Fruit fly (Drosophila melanogaster) whole organism, embryonic: ENCODE results near the gene pygo.

Source experiments
- Atf3 ChIP-seq: fragments of 200-800 bp; sonication (Bioruptor generic); optimal IDR thresholded peaks from 3 replicates; lab custom pipeline; 2016; ENCODE audit warnings: missing biosample characterization, missing genetic modification characterization
- BEAF-32 ChIP-seq: fragments of 200-800 bp; sonication (Bioruptor generic); optimal IDR thresholded peaks from 3 replicates; lab custom pipeline; 2017; ENCODE audit warnings: missing biosample characterization, missing genetic modification characterization, mild to moderate bottlenecking, moderate library complexity, missing genetic modification reagents
- CG12219 ChIP-seq: fragments of 200-800 bp; sonication (Bioruptor generic); optimal IDR thresholded peaks from 3 replicates; lab custom pipeline; 2018; ENCODE audit warnings: missing biosample characterization, mild to moderate bottlenecking, missing genetic modification characterization
- CG1233 ChIP-seq: fragments of 200-800 bp; sonication (Bioruptor generic); optimal IDR thresholded peaks from 4 replicates; lab custom pipeline; 2018; ENCODE audit warnings: missing biosample characterization, mild to moderate bottlenecking, missing genetic modification characterization
- CG13287 ChIP-seq: fragments of 200-800 bp; sonication (Bioruptor generic); IDR thresholded peaks from 2 replicates; pipeline ENCODE4 v1.3.6; 2022; ENCODE audit warnings: missing biosample characterization, missing genetic modification characterization; ENCODE audit not compliant: partially characterized antibody
- CG15479 ChIP-seq: fragments of 200-800 bp; sonication (Bioruptor generic); optimal IDR thresholded peaks from 3 replicates; lab custom pipeline; 2019; ENCODE audit warnings: missing biosample characterization, mild to moderate bottlenecking, missing genetic modification characterization, moderate library complexity
- CG17359 ChIP-seq: fragments of 200-800 bp; sonication (Bioruptor generic); optimal IDR thresholded peaks from 3 replicates; lab custom pipeline; 2018; ENCODE audit warnings: missing biosample characterization, mild to moderate bottlenecking, missing genetic modification characterization, moderate library complexity
- CG17361 ChIP-seq: fragments of 200-800 bp; sonication (Bioruptor generic); IDR thresholded peaks from 3 replicates; pipeline ENCODE4 v1.3.6; 2022; ENCODE audit warnings: missing biosample characterization, missing genetic modification characterization
- CG17912 ChIP-seq: fragments of 200-800 bp; sonication (Bioruptor generic); optimal IDR thresholded peaks from 2 replicates; lab custom pipeline; 2018; ENCODE audit warnings: missing biosample characterization, mild to moderate bottlenecking, missing genetic modification characterization
- CG18476 ChIP-seq: fragments of 200-800 bp; sonication (Bioruptor generic); optimal IDR thresholded peaks from 2 replicates; lab custom pipeline; 2016; ENCODE audit warnings: missing biosample characterization, mild to moderate bottlenecking, missing genetic modification characterization
- CG2712 ChIP-seq: fragments of 200-800 bp; optimal IDR thresholded peaks from 3 replicates; lab custom pipeline; 2019; ENCODE audit warnings: missing biosample characterization, mild to moderate bottlenecking, missing genetic modification characterization, moderate library complexity
- CG31441 ChIP-seq: fragments of 200-800 bp; sonication (Bioruptor generic); IDR thresholded peaks from 2 replicates; pipeline ENCODE4 v1.3.6; 2022; ENCODE audit warnings: missing biosample characterization, missing genetic modification characterization
- CG33557 ChIP-seq: fragments of 200-800 bp; sonication (Bioruptor generic); optimal IDR thresholded peaks from 2 replicates; lab custom pipeline; 2019; ENCODE audit warnings: missing biosample characterization, mild to moderate bottlenecking, missing genetic modification characterization, moderate library complexity
- CG3407 ChIP-seq: fragments of 200-800 bp; sonication (Bioruptor generic); optimal IDR thresholded peaks from 2 replicates; lab custom pipeline; 2018; ENCODE audit warnings: missing biosample characterization, mild to moderate bottlenecking, missing genetic modification characterization
- CG4707 ChIP-seq: fragments of 200-800 bp; sonication (Bioruptor generic); optimal IDR thresholded peaks from 2 replicates; lab custom pipeline; 2018; ENCODE audit warnings: missing biosample characterization, mild to moderate bottlenecking, missing genetic modification characterization, moderate library complexity
- CG4820 ChIP-seq: fragments of 200-800 bp; sonication (Bioruptor generic); optimal IDR thresholded peaks from 3 replicates; lab custom pipeline; 2016; ENCODE audit warnings: missing biosample characterization, missing genetic modification characterization
- CG6175 ChIP-seq: fragments of 200-800 bp; sonication (Bioruptor generic); IDR thresholded peaks from 3 replicates; pipeline ENCODE4 v1.3.6; 2022; ENCODE audit warnings: missing biosample characterization, missing genetic modification characterization
- CG6689 ChIP-seq: fragments of 200-800 bp; sonication (Bioruptor generic); IDR thresholded peaks from 2 replicates; pipeline ENCODE4 v1.3.6; 2022; ENCODE audit warnings: missing biosample characterization, missing genetic modification characterization
- CG7271 ChIP-seq: fragments of 200-800 bp; sonication (Bioruptor generic); optimal IDR thresholded peaks from 2 replicates; lab custom pipeline; 2018; ENCODE audit warnings: missing biosample characterization, mild to moderate bottlenecking, missing genetic modification characterization, moderate library complexity
- CG8281 ChIP-seq: fragments of 200-800 bp; sonication (Bioruptor generic); optimal IDR thresholded peaks from 2 replicates; lab custom pipeline; 2018; ENCODE audit warnings: missing biosample characterization, mild to moderate bottlenecking, missing genetic modification characterization, moderate library complexity
- D19A ChIP-seq: fragments of 200-800 bp; optimal IDR thresholded peaks from 3 replicates; lab custom pipeline; 2019; ENCODE audit warnings: missing biosample characterization, mild to moderate bottlenecking, missing genetic modification characterization, moderate library complexity
- Doc3 ChIP-seq: fragments of 200-800 bp; sonication (Bioruptor generic); IDR thresholded peaks from 3 replicates; pipeline ENCODE4 v1.3.6; 2022; ENCODE audit warnings: missing biosample characterization, missing genetic modification characterization; ENCODE audit not compliant: partially characterized antibody
- Fer2 ChIP-seq: fragments of 200-800 bp; sonication (Bioruptor generic); optimal IDR thresholded peaks from 2 replicates; lab custom pipeline; 2018; ENCODE audit warnings: missing biosample characterization, mild to moderate bottlenecking, missing genetic modification characterization, moderate library complexity
- Hr39 ChIP-seq: fragments of >200 bp; optimal IDR thresholded peaks from 2 replicates; lab custom pipeline; 2017
- NC2β ChIP-seq: fragments of 200-800 bp; sonication (Bioruptor generic); optimal IDR thresholded peaks from 2 replicates; lab custom pipeline; 2016; ENCODE audit warnings: missing biosample characterization, missing genetic modification characterization
- Sin3A ChIP-seq: fragments of >200 bp; optimal IDR thresholded peaks from 2 replicates; lab custom pipeline; 2018
- Stat92E ChIP-seq, 3 experiments: fragments of >200 bp in 2 of 3; fragments of 200-800 bp in 1 of 3; sonication (Bioruptor generic) in 1 of 3; optimal IDR thresholded peaks; 2 replicates each; lab custom pipeline; 2017 to 2019; ENCODE audit warnings: missing biosample characterization in 3 of 3, missing genetic modification characterization in 3 of 3, mild to moderate bottlenecking in 1 of 3, moderate library complexity in 1 of 3
- Tbp ChIP-seq: fragments of >200 bp; optimal IDR thresholded peaks from 2 replicates; lab custom pipeline; 2018; ENCODE audit warnings: missing biosample characterization, missing genetic modification characterization
- ase ChIP-seq: fragments of 200-800 bp; sonication (Bioruptor generic); IDR thresholded peaks from 3 replicates; pipeline ENCODE4 v1.3.6; 2022; ENCODE audit warnings: missing biosample characterization, missing genetic modification characterization
- bcd ChIP-seq: fragments of 200-800 bp; sonication (Bioruptor generic); optimal IDR thresholded peaks from 2 replicates; lab custom pipeline; 2017; ENCODE audit warnings: missing biosample characterization, mild to moderate bottlenecking, missing genetic modification characterization
- ci ChIP-seq: fragments of 200-800 bp; sonication (Bioruptor generic); IDR thresholded peaks from 3 replicates; pipeline ENCODE4 v1.3.6; 2022; ENCODE audit warnings: missing biosample characterization, missing genetic modification characterization
- dm ChIP-seq: fragments of 200-800 bp; sonication (Bioruptor generic); optimal IDR thresholded peaks from 3 replicates; lab custom pipeline; 2016; ENCODE audit warnings: missing biosample characterization, missing genetic modification characterization
- ewg ChIP-seq: fragments of 200-800 bp; sonication (Bioruptor generic); optimal IDR thresholded peaks from 3 replicates; lab custom pipeline; 2017; ENCODE audit warnings: mild to moderate bottlenecking, missing biosample characterization, missing genetic modification reagents, missing genetic modification characterization
- fd3F ChIP-seq: fragments of 200-800 bp; sonication (Bioruptor generic); optimal IDR thresholded peaks from 2 replicates; lab custom pipeline; 2018; ENCODE audit warnings: missing biosample characterization, mild to moderate bottlenecking, missing genetic modification characterization, moderate library complexity
- gsb-n ChIP-seq: fragments of 200-800 bp; sonication (Bioruptor generic); optimal IDR thresholded peaks from 3 replicates; lab custom pipeline; 2018; ENCODE audit warnings: missing biosample characterization, mild to moderate bottlenecking, missing genetic modification characterization
- her ChIP-seq: fragments of 200-800 bp; sonication (Bioruptor generic); optimal IDR thresholded peaks from 2 replicates; lab custom pipeline; 2016; ENCODE audit warnings: missing biosample characterization, missing genetic modification characterization
- insv ChIP-seq, 2 experiments: fragments of 200-800 bp; sonication (Bioruptor generic); optimal IDR thresholded peaks; 3 replicates each; lab custom pipeline; 2016 to 2018; ENCODE audit warnings: missing biosample characterization in 2 of 2, missing genetic modification characterization in 2 of 2
- kah ChIP-seq: fragments of 200-800 bp; sonication (Bioruptor generic); optimal IDR thresholded peaks from 2 replicates; lab custom pipeline; 2018; ENCODE audit warnings: missing biosample characterization, mild to moderate bottlenecking, missing genetic modification characterization
- kni ChIP-seq: fragments of 200-800 bp; sonication (Bioruptor generic); optimal IDR thresholded peaks from 3 replicates; lab custom pipeline; 2017; ENCODE audit warnings: mild to moderate bottlenecking, missing biosample characterization, missing genetic modification reagents, missing genetic modification characterization
- nau ChIP-seq: fragments of 200-800 bp; sonication (Bioruptor generic); optimal IDR thresholded peaks from 3 replicates; lab custom pipeline; 2017; ENCODE audit warnings: missing biosample characterization, mild to moderate bottlenecking, missing genetic modification characterization, missing genetic modification reagents
- oc ChIP-seq: fragments of 200-800 bp; sonication (Bioruptor generic); optimal IDR thresholded peaks from 2 replicates; lab custom pipeline; 2018; ENCODE audit warnings: missing biosample characterization, mild to moderate bottlenecking, missing genetic modification characterization, moderate library complexity
- so ChIP-seq: fragments of 200-800 bp; sonication (Bioruptor generic); IDR thresholded peaks from 3 replicates; pipeline ENCODE4 v1.3.6; 2022; ENCODE audit warnings: missing biosample characterization, missing genetic modification characterization
- sqz ChIP-seq: fragments of 200-800 bp; sonication (Bioruptor generic); optimal IDR thresholded peaks from 3 replicates; lab custom pipeline; 2018; ENCODE audit warnings: missing biosample characterization, mild to moderate bottlenecking, missing genetic modification characterization
- trh ChIP-seq: fragments of 200-800 bp; sonication (Bioruptor generic); optimal IDR thresholded peaks from 2 replicates; lab custom pipeline; 2016; ENCODE audit warnings: missing biosample characterization, missing genetic modification characterization
- ttk ChIP-seq: fragments of 200-800 bp; sonication (Bioruptor generic); IDR thresholded peaks from 2 replicates; pipeline ENCODE4 v2.1.2; 2022; ENCODE audit warnings: missing biosample characterization, missing genetic modification characterization
- tup ChIP-seq: fragments of 200-800 bp; sonication (Bioruptor generic); optimal IDR thresholded peaks from 2 replicates; lab custom pipeline; 2016; ENCODE audit warnings: missing biosample characterization, mild to moderate bottlenecking, missing genetic modification characterization, moderate library complexity
- unpg ChIP-seq: fragments of 200-800 bp; sonication (Bioruptor generic); optimal IDR thresholded peaks from 3 replicates; lab custom pipeline; 2018; ENCODE audit warnings: missing biosample characterization, mild to moderate bottlenecking, missing genetic modification characterization, moderate library complexity
- vnd ChIP-seq: fragments of 200-800 bp; sonication (Bioruptor generic); IDR thresholded peaks from 3 replicates; pipeline ENCODE4 v1.3.6; 2022; ENCODE audit warnings: missing biosample characterization, missing genetic modification characterization; ENCODE audit not compliant: partially characterized antibody
- wek ChIP-seq: fragments of 200-800 bp; sonication (Bioruptor generic); optimal IDR thresholded peaks from 3 replicates; lab custom pipeline; 2018; ENCODE audit warnings: missing biosample characterization, mild to moderate bottlenecking, missing genetic modification characterization, moderate library complexity
- zen2 ChIP-seq: fragments of 200-800 bp; sonication (Bioruptor generic); IDR thresholded peaks from 3 replicates; pipeline ENCODE4 v1.3.6; 2022; ENCODE audit warnings: missing biosample characterization, missing genetic modification characterization; ENCODE audit not compliant: partially characterized antibody

Gene pygo

dm6 chr3R:31550910-31551309, 29.6 kb downstream of the pygo start (continued):
- peak; percentile 91 for TF ChIP-seq CG33557
- no peak for TF ChIP-seq Sin3A (lab: Kevin White, UChicago)
- TF ChIP-seq unpg (GFP tag; lab: Kevin White, UChicago) = peak; percentile 66
- TF ChIP-seq CG31441 (GFP tag; lab: Robert Waterston, UW) = peak; percentile 74
- no peak for TF ChIP-seq BEAF-32
- peak; percentile 17 for TF ChIP-seq bcd (GFP tag; lab: Kevin White, UChicago)
- TF ChIP-seq ase (GFP tag; lab: Robert Waterston, UW) = no peak
- peak in 1 of 2 experiments; percentile 29 for TF ChIP-seq insv (GFP tag; optimal IDR thresholded peaks at IDR 0.05; lab: Kevin White, UChicago)
- peak; percentile 66 for TF ChIP-seq NC2β
- no peak for TF ChIP-seq vnd (GFP tag; lab: Robert Waterston, UW)
- no peak for TF ChIP-seq CG17912 (GFP tag; lab: Kevin White, UChicago)
- TF ChIP-seq CG1233 = peak; percentile 82
- TF ChIP-seq so (GFP tag; lab: Robert Waterston, UW) = peak; percentile 63; the same call in 2 of the 3 replicates
- TF ChIP-seq oc = peak; percentile 85
- TF ChIP-seq ewg (GFP tag; lab: Kevin White, UChicago) = peak; percentile 27
- peak; percentile 60 for TF ChIP-seq CG17359 (tag; lab: Kevin White, UChicago)
- no peak for TF ChIP-seq Fer2
- peak; percentile 97 for TF ChIP-seq CG8281 (tag; lab: Kevin White, UChicago)
- peak; percentile 45 for TF ChIP-seq her (GFP tag; lab: Kevin White, UChicago)
- no peak for TF ChIP-seq CG6175 (GFP tag; lab: Robert Waterston, UW)
- TF ChIP-seq kah (GFP tag; lab: Kevin White, UChicago) = no peak
- peak; percentile 79 for TF ChIP-seq CG2712 (tag; lab: Kevin White, UChicago)
- peak; percentile 3 for TF ChIP-seq trh (GFP tag; lab: Kevin White, UChicago)
- peak; percentile 85 for TF ChIP-seq CG15479
- TF ChIP-seq tup (GFP tag; lab: Kevin White, UChicago) = peak; percentile 59
- no peak for TF ChIP-seq Hr39 (lab: Kevin White, UChicago)
- peak; percentile 81 for TF ChIP-seq ci (GFP tag; lab: Robert Waterston, UW)
- no peak for TF ChIP-seq CG13287
- peak; percentile 39 for TF ChIP-seq dm (GFP tag; lab: Kevin White, UChicago)
- TF ChIP-seq CG17361 (GFP tag; lab: Robert Waterston, UW) = peak; percentile 59; the same call in 2 of the 3 replicates
- peak; percentile 61 for TF ChIP-seq nau (GFP tag; lab: Kevin White, UChicago)
- no peak for TF ChIP-seq fd3F
- TF ChIP-seq gsb-n = peak; percentile 85
- peak; percentile 61 for TF ChIP-seq sqz
- no peak for TF ChIP-seq Doc3 (GFP tag; lab: Robert Waterston, UW)
- peak; percentile 44 for TF ChIP-seq CG4820
- TF ChIP-seq CG4707 (GFP tag; lab: Kevin White, UChicago) = peak; percentile 76
- TF ChIP-seq CG3407 = peak; percentile 76
- no peak for TF ChIP-seq zen2 (GFP tag; lab: Robert Waterston, UW)
- peak; percentile 6 for TF ChIP-seq CG18476 (GFP tag; lab: Kevin White, UChicago)
- no peak for TF ChIP-seq Stat92E (GFP tag; optimal IDR thresholded peaks at IDR 0.05; lab: Kevin White, UChicago)
- TF ChIP-seq CG6689 (GFP tag; lab: Robert Waterston, UW) = peak; percentile 39; the same call in 1 of the 2 replicates
- peak; percentile 45 for TF ChIP-seq Atf3 (GFP tag; lab: Kevin White, UChicago)
- peak; percentile 94 for TF ChIP-seq kni (GFP tag; lab: Kevin White, UChicago)
- peak; percentile 51 for TF ChIP-seq D19A (tag; lab: Kevin White, UChicago)
- no peak for TF ChIP-seq Tbp (GFP tag; lab: Kevin White, UChicago)
- TF ChIP-seq wek (GFP tag; lab: Kevin White, UChicago) = peak; percentile 75
- TF ChIP-seq CG12219 (GFP tag; lab: Kevin White, UChicago) = peak; percentile 56
- no peak for TF ChIP-seq ttk (GFP tag; lab: Robert Waterston, UW)
- TF ChIP-seq CG7271 (tag; lab: Kevin White, UChicago) = peak; percentile 91
